Fruit fly (Drosophila melanogaster): Measurements from ENCODE around the gene CG8028.
A peak's percentile ranks its signal among the peaks of the same experiment; 100 is the strongest.

Gene CG8028

DNA sequence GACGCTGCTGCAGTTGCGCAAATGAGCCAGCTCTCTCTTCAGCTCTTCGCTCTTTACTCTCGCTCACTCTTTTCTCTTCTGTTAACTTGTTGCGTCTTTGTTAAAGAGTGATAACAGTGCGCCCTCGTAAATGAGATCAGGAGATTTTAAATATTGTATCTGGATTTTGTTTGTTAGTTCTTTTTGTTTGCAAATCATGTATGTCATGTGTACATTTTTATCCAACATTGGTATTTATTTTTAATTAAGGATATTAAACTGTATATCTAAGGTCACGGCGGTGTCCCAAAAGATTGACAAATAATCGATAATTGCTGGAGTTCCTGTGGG lies 18.6 kb upstream of the CG8028 start (continued):
- no peak for TF ChIP-seq BEAF-32 (GFP tag; optimal IDR thresholded peaks at IDR 0.05)
- TF ChIP-seq disco-r (GFP tag; optimal IDR thresholded peaks at IDR 0.05), result no peak
- peak; percentile 41; the same call in 1 of the 2 replicates for TF ChIP-seq CG11696 (GFP tag; IDR thresholded peaks at IDR 0.05)
- peak; percentile 65; the same call in 1 of the 3 replicates for TF ChIP-seq gce (GFP tag; IDR thresholded peaks at IDR 0.05)
- TF ChIP-seq pzg (GFP tag; optimal IDR thresholded peaks at IDR 0.05), result no peak
- TF ChIP-seq CG43689 (GFP tag; IDR thresholded peaks at IDR 0.05), result no peak
- TF ChIP-seq CG4707 (GFP tag; optimal IDR thresholded peaks at IDR 0.05), result no peak
- peak; percentile 35 for TF ChIP-seq NfI (GFP tag; optimal IDR thresholded peaks at IDR 0.05)
- TF ChIP-seq Hsf (GFP tag; optimal IDR thresholded peaks at IDR 0.05), result peak; percentile 32
- peak; percentile 98 for TF ChIP-seq CG3163 (GFP tag; optimal IDR thresholded peaks at IDR 0.05)
- TF ChIP-seq HLHmδ (GFP tag; optimal IDR thresholded peaks at IDR 0.05), result no peak
- peak; percentile 71 for TF ChIP-seq slbo (GFP tag; IDR thresholded peaks at IDR 0.05)
- peak; percentile 20 for TF ChIP-seq CG8944 (GFP tag; optimal IDR thresholded peaks at IDR 0.05)
- peak; percentile 30 for TF ChIP-seq Asciz (GFP tag; optimal IDR thresholded peaks at IDR 0.05)
- TF ChIP-seq CG3407 (GFP tag; optimal IDR thresholded peaks at IDR 0.05), result no peak
- no peak for TF ChIP-seq CG9609 (GFP tag; optimal IDR thresholded peaks at IDR 0.05)
- TF ChIP-seq grn (GFP tag; optimal IDR thresholded peaks at IDR 0.05), result no peak
- TF ChIP-seq CG14860 (GFP tag; IDR thresholded peaks at IDR 0.05; ENCODE audit: partially characterized antibody), result no peak
- TF ChIP-seq danr (GFP tag; IDR thresholded peaks at IDR 0.05), result no peak
- TF ChIP-seq CG2889 (GFP tag; IDR thresholded peaks at IDR 0.05), result no peak
- TF ChIP-seq Dp (GFP tag; optimal IDR thresholded peaks at IDR 0.05), result no peak
- peak; percentile 30; the same call in 1 of the 2 replicates for TF ChIP-seq CG4404 (GFP tag; IDR thresholded peaks at IDR 0.05)
- TF ChIP-seq CG7786 (GFP tag; optimal IDR thresholded peaks at IDR 0.05), result no peak
- TF ChIP-seq lilli (GFP tag; optimal IDR thresholded peaks at IDR 0.05), result peak; percentile 50
- no peak for TF ChIP-seq Mad (GFP tag; optimal IDR thresholded peaks at IDR 0.05)
- no peak for TF ChIP-seq caup (GFP tag; optimal IDR thresholded peaks at IDR 0.05; ENCODE audit: severe bottlenecking)
- peak; percentile 53 for TF ChIP-seq Fer3 (tag; optimal IDR thresholded peaks at IDR 0.05)
- no peak for TF ChIP-seq CG34376 (GFP tag; optimal IDR thresholded peaks at IDR 0.05)
- no peak for TF ChIP-seq CG16813 (GFP tag; IDR thresholded peaks at IDR 0.05; ENCODE audit: partially characterized antibody)
- TF ChIP-seq Dll (GFP tag; IDR thresholded peaks at IDR 0.05; ENCODE audit: partially characterized antibody), result no peak
- TF ChIP-seq Bgb (GFP tag; IDR thresholded peaks at IDR 0.05; ENCODE audit: partially characterized antibody), result no peak
- no peak for TF ChIP-seq jing (GFP tag; optimal IDR thresholded peaks at IDR 0.05)
- no peak; the same call in 1 of the 2 replicates for TF ChIP-seq al (GFP tag; IDR thresholded peaks at IDR 0.05)
- peak in 1 of 2 experiments; percentile 62 for TF ChIP-seq Hr51 (GFP tag; optimal IDR thresholded peaks at IDR 0.05)
- peak in 1 of 3 experiments; percentile 2 for TF ChIP-seq lola (GFP tag; optimal IDR thresholded peaks at IDR 0.05)
- TF ChIP-seq Scr (GFP tag; IDR thresholded peaks at IDR 0.05; ENCODE audit: partially characterized antibody), result no peak
- peak; percentile 20 for TF ChIP-seq CG16863 (GFP tag; optimal IDR thresholded peaks at IDR 0.05)
- no peak for TF ChIP-seq ap (GFP tag; IDR thresholded peaks at IDR 0.05)
- TF ChIP-seq CG2875 (GFP tag; optimal IDR thresholded peaks at IDR 0.05), result peak; percentile 23
- TF ChIP-seq CG13123 (GFP tag; optimal IDR thresholded peaks at IDR 0.05), result no peak
- no peak for TF ChIP-seq Oaz (GFP tag; IDR thresholded peaks at IDR 0.05)
- peak; percentile 15 for TF ChIP-seq Sox100B (GFP tag; optimal IDR thresholded peaks at IDR 0.05)
- TF ChIP-seq exex (tag; optimal IDR thresholded peaks at IDR 0.05), result no peak
- peak; percentile 63; the same call in 2 of the 3 replicates for TF ChIP-seq dysf (GFP tag; IDR thresholded peaks at IDR 0.05)
- TF ChIP-seq p53 (GFP tag; optimal IDR thresholded peaks at IDR 0.05), result no peak
- no peak for TF ChIP-seq Optix (GFP tag; IDR thresholded peaks at IDR 0.05)
- peak; percentile 17 for TF ChIP-seq CG12769 (tag; optimal IDR thresholded peaks at IDR 0.05)
- TF ChIP-seq CG34422 (GFP tag; IDR thresholded peaks at IDR 0.05), result peak; percentile 35; the same call in 2 of the 3 replicates
- TF ChIP-seq CG17829 (tag; optimal IDR thresholded peaks at IDR 0.05), result peak; percentile 55
- TF ChIP-seq cad (GFP tag; optimal IDR thresholded peaks at IDR 0.05), result no peak
- TF ChIP-seq Myb (GFP tag; optimal IDR thresholded peaks at IDR 0.05), result no peak
